Worm (Caenorhabditis elegans) whole organism, L4 larva: ENCODE data around the gene T28A11.3.
A peak's percentile ranks its signal among the peaks of the same experiment; 100 is the strongest.

Experiments
- F44E2.7 ChIP-seq: fragments of 200-800 bp; sonication (Bioruptor generic); IDR thresholded peaks from 2 replicates; pipeline ENCODE4 v2.1.2; 2022; ENCODE audit warnings: missing genetic modification characterization, missing compliant biosample characterization
- T20F7.1 ChIP-seq: fragments of 200-800 bp; sonication (Bioruptor generic); optimal IDR thresholded peaks from 2 replicates; lab custom pipeline; 2018; ENCODE audit warnings: mild to moderate bottlenecking, missing genetic modification characterization, missing compliant biosample characterization
- aha-1 ChIP-seq: fragments of 150-350 bp; peaks from one replicate; lab custom pipeline; 2014; ENCODE audit warnings: missing biosample characterization, missing genetic modification characterization
- ceh-82 ChIP-seq: sonication (generic microtip); optimal IDR thresholded peaks from 2 replicates; lab custom pipeline; 2017; ENCODE audit warnings: missing biosample characterization, missing genetic modification characterization
- ces-1 ChIP-seq: fragments of 150-350 bp; sonication (generic microtip); optimal IDR thresholded peaks from 4 replicates; lab custom pipeline; 2014; ENCODE audit warnings: missing biosample characterization, missing genetic modification reagents, missing genetic modification characterization
- cey-2 ChIP-seq: sonication (generic microtip); optimal IDR thresholded peaks from 3 replicates; lab custom pipeline; 2017; ENCODE audit warnings: missing genetic modification characterization, mild to moderate bottlenecking, missing compliant biosample characterization, antibody characterized with exemption, borderline replicate concordance; ENCODE audit not compliant: insufficient read depth
- ctbp-1 ChIP-seq: fragments of 200-800 bp; sonication (Bioruptor generic); IDR thresholded peaks from 2 replicates; pipeline ENCODE4 v1.3.6; 2022; ENCODE audit warnings: missing genetic modification reagents, missing genetic modification characterization, missing compliant biosample characterization
- daf-16 ChIP-seq, 3 experiments: sonication (generic microtip); optimal IDR thresholded peaks; 2 replicates each; lab custom pipeline; 2016 to 2017; ENCODE audit warnings: missing genetic modification characterization in 3 of 3, missing genetic modification reagents in 3 of 3, mild to moderate bottlenecking in 2 of 3, missing compliant biosample characterization in 2 of 3, missing biosample characterization in 1 of 3, moderate library complexity in 1 of 3
- dmd-6 ChIP-seq: fragments of 200-800 bp; sonication (Bioruptor generic); IDR thresholded peaks from 2 replicates; pipeline ENCODE4 v1.3.6; 2022; ENCODE audit warnings: missing genetic modification reagents, missing genetic modification characterization, missing compliant biosample characterization
- duxl-1 ChIP-seq: sonication (generic microtip); optimal IDR thresholded peaks from 2 replicates; lab custom pipeline; 2016; ENCODE audit warnings: mild to moderate bottlenecking, missing genetic modification characterization, moderate library complexity, missing compliant biosample characterization; ENCODE audit not compliant: poor library complexity
- dve-1 ChIP-seq: sonication (generic microtip); optimal IDR thresholded peaks from 2 replicates; lab custom pipeline; 2017; ENCODE audit warnings: antibody characterized with exemption, mild to moderate bottlenecking, missing genetic modification characterization, missing compliant biosample characterization; ENCODE audit not compliant: insufficient read depth
- fos-1 ChIP-seq: fragments of 150-350 bp; optimal IDR thresholded peaks from 2 replicates; lab custom pipeline; 2014; ENCODE audit warnings: missing biosample characterization, missing genetic modification characterization
- hlh-30 ChIP-seq: sonication (generic microtip); optimal IDR thresholded peaks from 2 replicates; lab custom pipeline; 2017; ENCODE audit warnings: antibody characterized with exemption, mild to moderate bottlenecking, missing genetic modification characterization, missing compliant biosample characterization; ENCODE audit not compliant: insufficient read depth
- hmg-1.1 ChIP-seq: fragments of 200-800 bp; sonication (Bioruptor generic); IDR thresholded peaks from 2 replicates; pipeline ENCODE4 v1.3.6; 2022; ENCODE audit warnings: missing genetic modification reagents, missing genetic modification characterization, missing compliant biosample characterization
- lim-7 ChIP-seq: fragments of 200-800 bp; sonication (Bioruptor generic); IDR thresholded peaks from 2 replicates; pipeline ENCODE4 v1.3.6; 2022; ENCODE audit warnings: missing genetic modification characterization, missing compliant biosample characterization
- lin-1 ChIP-seq: fragments of 200-800 bp; sonication (Bioruptor generic); IDR thresholded peaks from 2 replicates; pipeline ENCODE4 v1.3.6; 2022; ENCODE audit warnings: missing genetic modification reagents, missing genetic modification characterization, missing compliant biosample characterization
- lir-3 ChIP-seq: sonication (generic microtip); optimal IDR thresholded peaks from 2 replicates; lab custom pipeline; 2016; ENCODE audit warnings: mild to moderate bottlenecking, missing genetic modification characterization, missing compliant biosample characterization
- madf-5 ChIP-seq, 2 experiments: fragments of 200-800 bp; sonication (Bioruptor generic); IDR thresholded peaks; 2 replicates each; pipeline ENCODE4 v1.3.6; 2022; ENCODE audit warnings: missing compliant biosample characterization in 2 of 2, missing genetic modification characterization in 2 of 2
- mxl-3 ChIP-seq: fragments of 200-800 bp; sonication (Bioruptor generic); optimal IDR thresholded peaks from 2 replicates; lab custom pipeline; 2018; ENCODE audit warnings: mild to moderate bottlenecking, missing genetic modification characterization, missing compliant biosample characterization
- nhr-111 ChIP-seq: fragments of 200-800 bp; sonication (Bioruptor generic); optimal IDR thresholded peaks from 2 replicates; lab custom pipeline; 2018; ENCODE audit warnings: mild to moderate bottlenecking, missing genetic modification characterization, missing compliant biosample characterization
- nhr-25 ChIP-seq: sonication (generic microtip); optimal IDR thresholded peaks from 2 replicates; lab custom pipeline; 2017; ENCODE audit warnings: missing genetic modification characterization, mild to moderate bottlenecking, missing compliant biosample characterization, antibody characterized with exemption, moderate library complexity, borderline replicate concordance; ENCODE audit not compliant: insufficient read depth
- nhr-6 ChIP-seq: fragments of 150-350 bp; optimal IDR thresholded peaks from 2 replicates; lab custom pipeline; 2014; ENCODE audit warnings: missing biosample characterization, missing genetic modification characterization
- pha-4 ChIP-seq, 2 experiments: fragments of 150-350 bp in 1 of 2; fragments of 200-800 bp in 1 of 2; sonication (Bioruptor generic) in 1 of 2; IDR thresholded peaks in 1 of 2; optimal IDR thresholded peaks in 1 of 2; 2 replicates each; pipeline versions ENCODE4 v1.3.6 to Lab custom; 2014 to 2022; ENCODE audit warnings: missing genetic modification characterization in 2 of 2, missing genetic modification reagents in 2 of 2, missing biosample characterization in 1 of 2, missing compliant biosample characterization in 1 of 2
- rbr-2 ChIP-seq: sonication (generic microtip); optimal IDR thresholded peaks from 2 replicates; lab custom pipeline; 2016; ENCODE audit warnings: missing genotype, missing genetic modification characterization, missing compliant biosample characterization
- saeg-2 ChIP-seq: fragments of 200-800 bp; sonication (Bioruptor generic); IDR thresholded peaks from 2 replicates; pipeline ENCODE4 v1.3.6; 2022; ENCODE audit warnings: missing genetic modification reagents, missing genetic modification characterization, missing compliant biosample characterization
- sdz-12 ChIP-seq: fragments of 200-800 bp; sonication (Bioruptor generic); optimal IDR thresholded peaks from 2 replicates; lab custom pipeline; 2018; ENCODE audit warnings: mild to moderate bottlenecking, missing genetic modification characterization, missing compliant biosample characterization
- snpc-1.2 ChIP-seq: fragments of 200-800 bp; sonication (Bioruptor generic); IDR thresholded peaks from 2 replicates; pipeline ENCODE4 v1.3.6; 2022; ENCODE audit warnings: missing genetic modification reagents, missing genetic modification characterization, missing compliant biosample characterization
- spr-1 ChIP-seq: sonication (generic microtip); optimal IDR thresholded peaks from 2 replicates; lab custom pipeline; 2016; ENCODE audit warnings: mild to moderate bottlenecking, missing genetic modification characterization, missing compliant biosample characterization
- tra-1 ChIP-seq: fragments of 200-800 bp; sonication (Bioruptor generic); IDR thresholded peaks from 2 replicates; pipeline ENCODE4 v1.3.6; 2022; ENCODE audit warnings: missing genetic modification reagents, missing genetic modification characterization, missing compliant biosample characterization
- unc-130 ChIP-seq: sonication (generic microtip); optimal IDR thresholded peaks from 2 replicates; lab custom pipeline; 2016; ENCODE audit warnings: missing genetic modification reagents, missing genetic modification characterization, missing compliant biosample characterization
- unc-62 ChIP-seq, 3 experiments: fragments of 150-350 bp in 1 of 3; sonication (generic microtip); optimal IDR thresholded peaks in 2 of 3; peaks in 1 of 3; 1 replicate in 1 of 3; 2 replicates in 2 of 3; lab custom pipeline; 2014 to 2017; ENCODE audit warnings: missing biosample characterization in 3 of 3, missing genetic modification characterization in 3 of 3, missing genetic modification reagents in 3 of 3, missing genotype in 1 of 3
- zfp-2 ChIP-seq: sonication (generic microtip); optimal IDR thresholded peaks from 2 replicates; lab custom pipeline; 2016; ENCODE audit warnings: mild to moderate bottlenecking, missing genetic modification characterization, missing compliant biosample characterization
- ztf-11 ChIP-seq: fragments of 150-350 bp; optimal IDR thresholded peaks from 2 replicates; lab custom pipeline; 2014; ENCODE audit warnings: missing biosample characterization, missing genetic modification characterization
- ztf-7 ChIP-seq: fragments of 150-350 bp; optimal IDR thresholded peaks from 2 replicates; lab custom pipeline; 2014; ENCODE audit warnings: missing biosample characterization, missing genetic modification characterization

The T28A11.3 gene

DNA sequence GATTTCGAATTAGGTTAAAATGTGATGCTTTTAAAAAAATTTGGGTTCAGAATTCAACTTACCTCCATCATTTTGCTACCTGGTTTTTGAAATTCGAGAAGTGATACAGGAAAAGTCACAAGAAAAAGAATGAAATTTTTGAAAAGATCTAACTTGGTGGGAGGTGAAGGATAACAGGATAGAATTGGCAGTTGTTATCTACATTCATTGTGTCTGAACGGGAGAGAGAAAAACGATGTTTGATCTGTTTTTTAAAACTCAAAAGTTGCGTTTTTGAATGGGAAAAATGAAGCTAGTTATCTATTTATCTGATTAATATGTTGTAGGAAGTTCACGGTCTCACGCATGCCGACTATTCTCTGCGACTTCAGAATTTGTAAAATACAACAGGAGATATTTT lies 12.2 kb downstream of the T28A11.3 start, which contains the start of gene F35F10.7:
F35F10.7 (minus strand) TSS at position 101 of the 400 bp plus-strand sequence.
- TF ChIP-seq mxl-3 (GFP tag; lab: Kevin White, UChicago) (no peak), saeg-2 (GFP tag; lab: Robert Waterston, UW) (no peak), snpc-1.2 (GFP tag; lab: Robert Waterston, UW) (no peak), tra-1 (GFP tag; lab: Robert Waterston, UW) (no peak), spr-1 (tag; lab: Kevin White, UChicago) (no peak), cey-2 (tag; lab: Kevin White, UChicago) (no peak), lir-3 (no peak), lim-7 (GFP tag; lab: Robert Waterston, UW) (no peak), unc-130 (no peak), dmd-6 (GFP tag; lab: Robert Waterston, UW) (no peak), ctbp-1 (GFP tag; lab: Robert Waterston, UW) (no peak), zfp-2 (tag; lab: Kevin White, UChicago) (no peak)
- TF ChIP-seq, all 104 proteins: peak for 0

DNA sequence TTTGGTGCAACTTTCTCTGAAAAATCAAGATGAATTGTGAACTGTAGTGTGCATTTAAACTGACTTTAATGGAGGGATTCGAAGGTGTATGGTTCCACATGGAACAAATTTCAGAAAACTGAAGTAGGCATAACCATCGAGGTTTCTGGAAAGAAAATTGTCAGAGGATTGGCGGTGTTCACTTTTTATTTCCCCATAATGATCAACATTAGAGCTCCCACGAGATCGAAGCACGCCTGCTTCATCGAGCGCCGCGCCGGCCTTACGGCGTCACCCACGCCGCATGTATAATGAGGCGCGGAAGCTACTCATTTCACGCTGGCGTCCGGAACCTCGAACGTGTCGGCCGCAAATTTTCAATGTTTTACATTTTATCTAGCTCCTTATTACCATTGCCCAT lies 13.0 kb downstream of the T28A11.3 start:
- TF ChIP-seq aha-1 (tag; lab: Kevin White, UChicago) (peak; percentile 34), nhr-6 (no peak), hlh-30 (tag; lab: Kevin White, UChicago) (no peak), duxl-1 (tag; lab: Kevin White, UChicago) (no peak), dve-1 (tag; lab: Kevin White, UChicago) (no peak), sdz-12 (GFP tag; lab: Kevin White, UChicago) (no peak), madf-5 (GFP tag; IDR thresholded peaks at IDR 0.05; lab: Robert Waterston, UW) (0 out of 4 replicates have a peak, but pooled peaks of 1 of the 2 experiments have one; percentile 13)

DNA sequence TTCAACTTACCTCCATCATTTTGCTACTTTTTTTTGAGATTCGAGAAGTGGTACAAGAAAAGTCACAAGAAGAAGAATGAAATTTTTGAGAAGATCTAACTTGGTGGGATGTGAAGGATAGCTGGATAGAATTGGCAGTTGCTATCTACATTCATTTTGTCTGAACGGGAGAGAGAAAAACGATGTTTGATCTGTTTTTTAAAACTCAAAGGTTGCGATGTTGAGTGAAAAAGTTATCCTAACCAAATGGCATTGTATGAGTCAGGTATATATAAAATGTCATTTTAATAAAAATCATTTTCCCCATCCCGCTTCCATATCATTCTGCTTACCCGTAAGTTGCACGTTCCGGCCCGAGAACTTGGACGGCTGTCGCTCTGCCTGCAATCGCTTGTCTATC lies 14.1 kb downstream of the T28A11.3 start, which contains the start of gene F35F10.6:
F35F10.6 (minus strand) TSS at position 101 of the 400 bp plus-strand sequence.
- TF ChIP-seq hmg-1.1 (GFP tag; lab: Robert Waterston, UW), result no peak
- TF ChIP-seq unc-62 (GFP tag; optimal IDR thresholded peaks at IDR 0.05 in 1 of 2; lab: Kevin White, UChicago), result no peak
- TF ChIP-seq unc-62 (tag; optimal IDR thresholded peaks at IDR 0.05; lab: Kevin White, UChicago), result no peak
- no peak for TF ChIP-seq mxl-3 (GFP tag; lab: Kevin White, UChicago)
- TF ChIP-seq fos-1 (tag; lab: Kevin White, UChicago), result no peak
- no peak for TF ChIP-seq rbr-2 (tag; lab: Kevin White, UChicago)
- no peak for TF ChIP-seq dve-1 (tag; lab: Kevin White, UChicago)
- TF ChIP-seq ztf-7 (tag; lab: Kevin White, UChicago), result no peak
- no peak for TF ChIP-seq nhr-111 (GFP tag; lab: Kevin White, UChicago)
- no peak for TF ChIP-seq nhr-25 (tag; lab: Kevin White, UChicago)
- TF ChIP-seq ztf-11, result no peak
- TF ChIP-seq F44E2.7, result no peak
- no peak for TF ChIP-seq pha-4 (GFP tag; IDR thresholded peaks at IDR 0.05; lab: Robert Waterston, UW)
- no peak for TF ChIP-seq pha-4 (tag; optimal IDR thresholded peaks at IDR 0.05; lab: Kevin White, UChicago)
- no peak for TF ChIP-seq ces-1
- TF ChIP-seq ceh-82 (tag; lab: Kevin White, UChicago), result no peak
- TF ChIP-seq lin-1 (GFP tag; lab: Robert Waterston, UW), result no peak
- TF ChIP-seq T20F7.1, result no peak

DNA sequence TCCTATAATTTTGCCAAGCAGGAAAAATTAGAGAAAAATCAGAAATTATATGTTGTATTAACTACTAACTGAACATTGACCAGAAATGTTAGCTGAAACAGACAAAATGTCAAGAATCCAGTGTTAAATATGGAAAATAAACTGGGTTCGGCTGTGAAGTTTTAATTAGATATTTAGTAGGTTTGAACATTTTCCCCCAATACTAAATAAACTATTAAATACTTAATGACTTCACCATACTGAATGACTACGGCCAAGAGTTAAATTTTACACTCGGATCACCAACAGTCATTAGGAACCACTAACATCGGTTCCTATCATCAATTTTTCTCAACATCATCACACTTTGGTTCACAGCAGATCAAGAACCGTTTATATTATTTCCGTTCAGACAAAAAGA lies 20.2 kb downstream of the T28A11.3 start:
- TF ChIP-seq daf-16 (GFP tag; optimal IDR thresholded peaks at IDR 0.05; lab: Kevin White, UChicago) (no peak), daf-16 (tag; optimal IDR thresholded peaks at IDR 0.05; lab: Kevin White, UChicago) (no peak), unc-62 (GFP tag; optimal IDR thresholded peaks at IDR 0.05 in 1 of 2; lab: Kevin White, UChicago) (peak in 1 of 2 experiments; percentile 94), unc-62 (tag; optimal IDR thresholded peaks at IDR 0.05; lab: Kevin White, UChicago) (no peak)
- TF ChIP-seq, all 104 proteins: peak for 1
